Comparison of ENCODE assay signal across 4 worm cellular contexts in genomic region chrIII:10706972-10707438, ce11.
TF ChIP-seq lines count a peak whose summit lies in the region.

Gene Y39A1A.21 (minus strand): TSS chrIII:10707022.
Gene Y39A1A.22 (minus strand): TSS chrIII:10707028.

TF ChIP-seq in whole organism, L2 larva, 48 proteins besides CTCF, POLR2A, EP300 and RAD21 (continues in another document):
- TF ChIP-seq skn-1 (tag; optimal IDR thresholded peaks at IDR 0.05; lab: Kevin White, UChicago) (no peak), mdl-1 (tag; optimal IDR thresholded peaks at IDR 0.05; lab: Kevin White, UChicago) (peak in 1 of 2 experiments; percentile 12), alr-1 (tag; optimal IDR thresholded peaks at IDR 0.05; lab: Kevin White, UChicago) (no peak), ceh-82 (tag; optimal IDR thresholded peaks at IDR 0.05; lab: Kevin White, UChicago) (peak; percentile 41), nhr-10 (tag; optimal IDR thresholded peaks at IDR 0.05; lab: Kevin White, UChicago) (no peak), elt-1 (tag; optimal IDR thresholded peaks at IDR 0.05; lab: Kevin White, UChicago) (no peak), mbf-1 (tag; optimal IDR thresholded peaks at IDR 0.05; lab: Kevin White, UChicago) (no peak), nhr-11 (tag; optimal IDR thresholded peaks at IDR 0.05; lab: Kevin White, UChicago) (no peak), crh-2 (tag; optimal IDR thresholded peaks at IDR 0.05; lab: Kevin White, UChicago) (peak; percentile 80), nhr-12 (tag; optimal IDR thresholded peaks at IDR 0.05; lab: Kevin White, UChicago) (no peak), nhr-129 (tag; optimal IDR thresholded peaks at IDR 0.05; lab: Kevin White, UChicago) (peak; percentile 62), unc-55 (GFP tag; optimal IDR thresholded peaks at IDR 0.05; lab: Kevin White, UChicago) (peak; percentile 88), C34F6.9 (tag; optimal IDR thresholded peaks at IDR 0.05; lab: Kevin White, UChicago) (peak; percentile 95), ZK546.5 (tag; optimal IDR thresholded peaks at IDR 0.05; lab: Kevin White, UChicago) (no peak), nhr-6 (tag; optimal IDR thresholded peaks at IDR 0.05; lab: Kevin White, UChicago) (peak; percentile 41), lsy-2 (tag; optimal IDR thresholded peaks at IDR 0.05; lab: Kevin White, UChicago) (peak; percentile 84 to 90), dmd-4 (tag; optimal IDR thresholded peaks at IDR 0.05; lab: Kevin White, UChicago) (peak; percentile 10), sma-3 (GFP tag; optimal IDR thresholded peaks at IDR 0.05; lab: Kevin White, UChicago) (peak; percentile 71), zag-1 (tag; optimal IDR thresholded peaks at IDR 0.05; lab: Kevin White, UChicago) (peak; percentile 34), lin-13 (GFP tag; optimal IDR thresholded peaks at IDR 0.05; lab: Kevin White, UChicago) (peak; percentile 78), mab-5 (tag; optimal IDR thresholded peaks at IDR 0.05; lab: Kevin White, UChicago) (peak; percentile 59), nhr-21 (tag; optimal IDR thresholded peaks at IDR 0.05; lab: Kevin White, UChicago) (peak; percentile 62), nhr-237 (tag; optimal IDR thresholded peaks at IDR 0.05; lab: Kevin White, UChicago) (no peak)

TF ChIP-seq in whole organism, L4 larva, 104 proteins besides CTCF, POLR2A, EP300 and RAD21 (continues in another document):
- TF ChIP-seq madf-9 (GFP tag; conservative IDR thresholded peaks at IDR 0.05; lab: Robert Waterston, UW), result peak; percentile 51
- TF ChIP-seq aly-2 (tag; optimal IDR thresholded peaks at IDR 0.05; lab: Kevin White, UChicago), result no peak
- TF ChIP-seq pqm-1 (tag; optimal IDR thresholded peaks at IDR 0.05; lab: Kevin White, UChicago), result peak; percentile 18
- no peak for TF ChIP-seq mxl-2 (GFP tag; conservative IDR thresholded peaks at IDR 0.05; lab: Robert Waterston, UW)
- TF ChIP-seq T20F7.1 (GFP tag; optimal IDR thresholded peaks at IDR 0.05; lab: Kevin White, UChicago), result no peak
- TF ChIP-seq R02D3.7 (tag; optimal IDR thresholded peaks at IDR 0.05; lab: Kevin White, UChicago), result no peak
- TF ChIP-seq mdt-29 (GFP tag; IDR thresholded peaks at IDR 0.05; lab: Robert Waterston, UW), result peak; percentile 43; the same call in 1 of the 2 replicates
- TF ChIP-seq lsy-2 (tag; optimal IDR thresholded peaks at IDR 0.05; lab: Kevin White, UChicago), result peak in 1 of 2 experiments; percentile 85
- no peak for TF ChIP-seq Y75B8A.6 (GFP tag; IDR thresholded peaks at IDR 0.05; lab: Robert Waterston, UW)
- TF ChIP-seq dmd-9 (GFP tag; IDR thresholded peaks at IDR 0.05; lab: Robert Waterston, UW), result no peak
- peak in 1 of 2 experiments; percentile 60 for TF ChIP-seq hif-1 (tag; optimal IDR thresholded peaks at IDR 0.05; lab: Kevin White, UChicago)
- TF ChIP-seq Y5F2A.4 (GFP tag; optimal IDR thresholded peaks at IDR 0.05; lab: Kevin White, UChicago), result no peak
- TF ChIP-seq mxl-3 (GFP tag; optimal IDR thresholded peaks at IDR 0.05; lab: Kevin White, UChicago), result no peak
- peak; percentile 7 for TF ChIP-seq lin-13 (GFP tag; optimal IDR thresholded peaks at IDR 0.05; lab: Kevin White, UChicago)
- TF ChIP-seq zip-11 (GFP tag; IDR thresholded peaks at IDR 0.05; lab: Robert Waterston, UW), result no peak
- TF ChIP-seq ztf-11 (tag; optimal IDR thresholded peaks at IDR 0.05; lab: Kevin White, UChicago), result no peak
- no peak for TF ChIP-seq madf-5 (GFP tag; IDR thresholded peaks at IDR 0.05; lab: Robert Waterston, UW)
- no peak for TF ChIP-seq dmd-8 (GFP tag; IDR thresholded peaks at IDR 0.05; lab: Robert Waterston, UW)
- no peak for TF ChIP-seq F44E2.7 (GFP tag; IDR thresholded peaks at IDR 0.05; lab: Robert Waterston, UW)
- peak; percentile 7 to 50 for TF ChIP-seq daf-16 (GFP tag; optimal IDR thresholded peaks at IDR 0.05; lab: Kevin White, UChicago)
- TF ChIP-seq daf-16 (tag; optimal IDR thresholded peaks at IDR 0.05; lab: Kevin White, UChicago), result peak; percentile 60
- TF ChIP-seq ZK546.5 (tag; optimal IDR thresholded peaks at IDR 0.05; lab: Kevin White, UChicago), result no peak
- peak; percentile 68 for TF ChIP-seq nhr-102 (tag; optimal IDR thresholded peaks at IDR 0.05; lab: Kevin White, UChicago)
- no peak for TF ChIP-seq vab-7 (GFP tag; IDR thresholded peaks at IDR 0.05; lab: Robert Waterston, UW)

TF ChIP-seq in whole organism, late embryonic, 69 proteins besides CTCF, POLR2A, EP300 and RAD21 (continues in another document):
- TF ChIP-seq ceh-6 (GFP tag; optimal IDR thresholded peaks at IDR 0.05; lab: Kevin White, UChicago) (peak; percentile 9), hlh-15 (tag; optimal IDR thresholded peaks at IDR 0.05; lab: Kevin White, UChicago) (peak; percentile 12), tbx-2 (tag; optimal IDR thresholded peaks at IDR 0.05; lab: Kevin White, UChicago) (peak; percentile 63), nhr-232 (tag; optimal IDR thresholded peaks at IDR 0.05; lab: Kevin White, UChicago) (no peak), ceh-24 (tag; optimal IDR thresholded peaks at IDR 0.05; lab: Kevin White, UChicago) (no peak), odd-2 (tag; optimal IDR thresholded peaks at IDR 0.05; lab: Kevin White, UChicago) (no peak), che-1 (tag; optimal IDR thresholded peaks at IDR 0.05; lab: Kevin White, UChicago) (peak; percentile 30), pag-3 (tag; optimal IDR thresholded peaks at IDR 0.05; lab: Kevin White, UChicago; ENCODE audit: borderline replicate concordance) (no peak), F13H6.1 (tag; optimal IDR thresholded peaks at IDR 0.05; lab: Kevin White, UChicago) (no peak), ceh-22 (tag; optimal IDR thresholded peaks at IDR 0.05; lab: Kevin White, UChicago) (no peak), npax-4 (tag; optimal IDR thresholded peaks at IDR 0.05; lab: Kevin White, UChicago) (no peak), ceh-9 (tag; optimal IDR thresholded peaks at IDR 0.05; lab: Kevin White, UChicago) (no peak), unc-86 (tag; optimal IDR thresholded peaks at IDR 0.05; lab: Kevin White, UChicago) (peak; percentile 32), elt-4 (tag; optimal IDR thresholded peaks at IDR 0.05; lab: Kevin White, UChicago) (no peak), gmeb-2 (tag; optimal IDR thresholded peaks at IDR 0.05; lab: Kevin White, UChicago) (peak; percentile 40), sox-2 (GFP tag; IDR thresholded peaks at IDR 0.05; lab: Robert Waterston, UW) (no peak), hlh-13 (GFP tag; optimal IDR thresholded peaks at IDR 0.05; lab: Kevin White, UChicago) (peak; percentile 8), K02D7.2 (tag; optimal IDR thresholded peaks at IDR 0.05; lab: Kevin White, UChicago) (peak; percentile 18), ceh-34 (tag; optimal IDR thresholded peaks at IDR 0.05; lab: Kevin White, UChicago) (peak; percentile 48), hlh-30 (tag; optimal IDR thresholded peaks at IDR 0.05; lab: Kevin White, UChicago; ENCODE audit: insufficient read depth) (peak; percentile 8), nfya-1 (tag; optimal IDR thresholded peaks at IDR 0.05; lab: Kevin White, UChicago) (peak; percentile 80), ztf-16 (tag; optimal IDR thresholded peaks at IDR 0.05; lab: Kevin White, UChicago) (peak; percentile 41), C08G9.2 (tag; optimal IDR thresholded peaks at IDR 0.05; lab: Kevin White, UChicago) (peak; percentile 45), lim-6 (tag; optimal IDR thresholded peaks at IDR 0.05; lab: Kevin White, UChicago) (no peak), ref-2 (tag; optimal IDR thresholded peaks at IDR 0.05; lab: Kevin White, UChicago) (peak; percentile 19), dve-1 (tag; optimal IDR thresholded peaks at IDR 0.05; lab: Kevin White, UChicago) (peak; percentile 38)

TF ChIP-seq in whole organism, mixed stage, embryonic, 35 proteins besides CTCF, POLR2A, EP300 and RAD21 (continues in another document):
- peak; percentile 34 for TF ChIP-seq unc-120 (tag; optimal IDR thresholded peaks at IDR 0.05; lab: Kevin White, UChicago; ENCODE audit: poor library complexity, severe bottlenecking)
- TF ChIP-seq ceh-83 (GFP tag; optimal IDR thresholded peaks at IDR 0.05; lab: Kevin White, UChicago), result no peak
- TF ChIP-seq tbx-8 (GFP tag; optimal IDR thresholded peaks at IDR 0.05; lab: Kevin White, UChicago), result peak; percentile 30
- TF ChIP-seq elt-1 (tag; optimal IDR thresholded peaks at IDR 0.05; lab: Kevin White, UChicago; ENCODE audit: borderline replicate concordance, insufficient read depth), result no peak
- TF ChIP-seq bed-3 (GFP tag; optimal IDR thresholded peaks at IDR 0.05; lab: Kevin White, UChicago), result peak; percentile 7
- TF ChIP-seq unc-39 (tag; optimal IDR thresholded peaks at IDR 0.05; lab: Kevin White, UChicago), result peak; percentile 6
- peak; percentile 31 for TF ChIP-seq hlh-1 (tag; optimal IDR thresholded peaks at IDR 0.05; lab: Kevin White, UChicago)
- TF ChIP-seq unc-62 (GFP tag; optimal IDR thresholded peaks at IDR 0.05; lab: Kevin White, UChicago), result no peak
- no peak for TF ChIP-seq snpc-4 (tag; optimal IDR thresholded peaks at IDR 0.05; lab: Kevin White, UChicago)
- TF ChIP-seq mab-5 (tag; optimal IDR thresholded peaks at IDR 0.05; lab: Kevin White, UChicago), result no peak
- TF ChIP-seq M03D4.4 (tag; optimal IDR thresholded peaks at IDR 0.05; lab: Kevin White, UChicago), result peak; percentile 64
- no peak for TF ChIP-seq sem-2 (GFP tag; optimal IDR thresholded peaks at IDR 0.05; lab: Kevin White, UChicago)
- peak; percentile 9 for TF ChIP-seq drap-1 (GFP tag; optimal IDR thresholded peaks at IDR 0.05; lab: Kevin White, UChicago)
- TF ChIP-seq mls-2 (tag; optimal IDR thresholded peaks at IDR 0.05; lab: Kevin White, UChicago), result peak; percentile 64
- no peak for TF ChIP-seq nhr-2 (tag; optimal IDR thresholded peaks at IDR 0.05; lab: Kevin White, UChicago)
- peak; percentile 8 for TF ChIP-seq ztf-11 (tag; optimal IDR thresholded peaks at IDR 0.05; lab: Kevin White, UChicago)
- no peak for TF ChIP-seq nhr-12 (tag; optimal IDR thresholded peaks at IDR 0.05; lab: Kevin White, UChicago)
- peak; percentile 55 for TF ChIP-seq nhr-237 (tag; optimal IDR thresholded peaks at IDR 0.05; lab: Kevin White, UChicago)
- no peak for TF ChIP-seq nhr-28 (tag; optimal IDR thresholded peaks at IDR 0.05; lab: Kevin White, UChicago)
- no peak for TF ChIP-seq zip-8 (tag; optimal IDR thresholded peaks at IDR 0.05; lab: Kevin White, UChicago)
- peak; percentile 83 for TF ChIP-seq sptf-1 (tag; optimal IDR thresholded peaks at IDR 0.05; lab: Kevin White, UChicago)
- TF ChIP-seq pha-4 (tag; optimal IDR thresholded peaks at IDR 0.05; lab: Kevin White, UChicago), result peak; percentile 67
- peak; percentile 36 for TF ChIP-seq ceh-39 (tag; optimal IDR thresholded peaks at IDR 0.05; lab: Kevin White, UChicago)
- no peak for TF ChIP-seq elt-3 (tag; optimal IDR thresholded peaks at IDR 0.05; lab: Kevin White, UChicago)
- TF ChIP-seq lsy-2 (tag; optimal IDR thresholded peaks at IDR 0.05; lab: Kevin White, UChicago), result peak; percentile 80
- no peak for TF ChIP-seq blmp-1 (tag; optimal IDR thresholded peaks at IDR 0.05; lab: Kevin White, UChicago)
- TF ChIP-seq ham-2 (GFP tag; optimal IDR thresholded peaks at IDR 0.05; lab: Kevin White, UChicago), result no peak
- TF ChIP-seq ceh-43 (GFP tag; optimal IDR thresholded peaks at IDR 0.05; lab: Kevin White, UChicago), result peak; percentile 1
- no peak for TF ChIP-seq flh-1 (GFP tag; optimal IDR thresholded peaks at IDR 0.05; lab: Kevin White, UChicago)
- TF ChIP-seq mep-1 (tag; optimal IDR thresholded peaks at IDR 0.05; lab: Kevin White, UChicago), result peak; percentile 44
